Fruit fly (Drosophila melanogaster): ENCODE results near the gene CG14829.

DNA sequence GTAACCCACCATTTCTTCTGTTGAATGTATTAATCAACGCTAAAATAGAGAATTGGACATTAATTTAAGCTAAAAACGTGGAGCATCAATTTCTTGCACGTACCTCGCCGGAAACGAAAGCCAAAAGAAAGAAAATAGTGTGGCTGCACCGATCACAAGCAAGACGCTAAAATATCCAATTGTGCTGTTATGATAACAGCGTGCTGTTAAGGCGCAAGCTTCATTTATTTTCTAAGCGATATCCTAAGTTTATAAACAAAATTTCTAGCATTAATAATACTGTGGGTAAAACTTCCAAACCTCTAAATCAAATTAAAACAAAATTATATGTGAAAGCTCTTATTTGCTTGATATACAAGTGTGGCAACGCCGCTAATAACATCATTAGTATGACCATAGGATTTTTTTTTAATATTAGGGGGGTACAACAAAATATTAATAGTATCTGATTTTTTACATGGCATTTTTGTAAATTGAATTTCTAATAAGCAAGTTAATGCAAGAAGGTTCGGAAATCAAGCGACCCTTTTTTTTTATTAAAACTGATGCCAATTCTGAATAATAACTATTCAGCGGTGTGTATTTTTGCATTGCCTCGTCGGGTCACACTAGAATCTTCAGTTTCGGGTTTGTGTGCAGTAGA is 3.4 kb upstream of the CG14829 start, which contains the start of the genes RpL18 and Neos:
- TF ChIP-seq toe (GFP tag; optimal IDR thresholded peaks at IDR 0.05) (peak; percentile 78), CG11617 (GFP tag; optimal IDR thresholded peaks at IDR 0.05) (peak; percentile 88), CG5204 (GFP tag; optimal IDR thresholded peaks at IDR 0.05) (peak; percentile 80), ovo (GFP tag; optimal IDR thresholded peaks at IDR 0.05) (peak; percentile 70), pad (GFP tag; optimal IDR thresholded peaks at IDR 0.05) (peak; percentile 63), cic (GFP tag; optimal IDR thresholded peaks at IDR 0.05) (peak; percentile 36), Hr96 (GFP tag; optimal IDR thresholded peaks at IDR 0.05) (peak; percentile 73), kay (GFP tag; ENCODE audit: borderline replicate concordance) (no peak), CG12768 (GFP tag; optimal IDR thresholded peaks at IDR 0.05) (peak; percentile 70), Clk (GFP tag; optimal IDR thresholded peaks at IDR 0.05) (peak; percentile 31), CG33017 (tag; optimal IDR thresholded peaks at IDR 0.05) (peak; percentile 61), CG7045 (GFP tag; optimal IDR thresholded peaks at IDR 0.05) (peak; percentile 65)
